Worm (Caenorhabditis elegans): ENCODE results near the gene aqp-5.

aqp-5 gene

DNA sequence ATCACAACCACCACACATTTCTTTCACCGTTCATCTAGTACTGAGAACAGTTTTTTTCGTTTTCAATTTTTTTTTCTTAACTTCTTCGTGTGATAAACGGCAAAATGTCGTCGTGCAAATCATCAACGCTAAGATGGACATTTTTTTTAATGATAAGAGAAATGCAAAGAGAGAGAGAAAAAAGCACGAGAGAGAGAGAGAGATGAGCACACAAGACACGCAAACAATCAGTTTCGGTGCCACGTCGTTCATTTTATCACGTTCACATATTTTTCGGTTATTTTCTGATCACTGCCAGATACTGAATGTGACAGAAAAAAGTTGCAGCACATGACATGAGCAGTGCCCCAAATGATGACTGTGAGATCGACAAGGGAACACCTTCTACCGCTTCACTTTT is 23.4 kb upstream of the aqp-5 start, which contains the start of gene egl-9 (continued):
- TF ChIP-seq D2030.7 (GFP tag; IDR thresholded peaks at IDR 0.05) = no peak
- no peak for TF ChIP-seq ceh-27 (GFP tag; optimal IDR thresholded peaks at IDR 0.05)
- TF ChIP-seq snpc-1.3 (tag; optimal IDR thresholded peaks at IDR 0.05; ENCODE audit: insufficient read depth) = no peak
- TF ChIP-seq bed-1 (GFP tag; IDR thresholded peaks at IDR 0.05) = no peak
- no peak for TF ChIP-seq unc-130 (GFP tag; optimal IDR thresholded peaks at IDR 0.05)
- TF ChIP-seq C17E4.6 (GFP tag; IDR thresholded peaks at IDR 0.05) = no peak
- TF ChIP-seq C06A6.2 (GFP tag; conservative IDR thresholded peaks at IDR 0.05) = no peak
- TF ChIP-seq lsy-27 (tag; optimal IDR thresholded peaks at IDR 0.05; ENCODE audit: borderline replicate concordance, insufficient read depth) = no peak
- TF ChIP-seq F37B4.10 (GFP tag; IDR thresholded peaks at IDR 0.05) = no peak
- no peak for TF ChIP-seq pha-4 (tag; optimal IDR thresholded peaks at IDR 0.05)
- no peak for TF ChIP-seq F55B11.4 (tag; optimal IDR thresholded peaks at IDR 0.05; ENCODE audit: borderline replicate concordance, insufficient read depth)
- no peak for TF ChIP-seq Y79H2A.3 (GFP tag; conservative IDR thresholded peaks at IDR 0.05)
- peak; percentile 9 for TF ChIP-seq ets-4 (GFP tag; optimal IDR thresholded peaks at IDR 0.05)
- TF ChIP-seq ceh-79 (tag; optimal IDR thresholded peaks at IDR 0.05) = no peak
- TF ChIP-seq F39B2.1 (GFP tag; IDR thresholded peaks at IDR 0.05) = no peak
- no peak for TF ChIP-seq mes-4 (tag; optimal IDR thresholded peaks at IDR 0.05)
- TF ChIP-seq die-1 (tag; optimal IDR thresholded peaks at IDR 0.05) = no peak
- no peak for TF ChIP-seq B0035.1 (tag; optimal IDR thresholded peaks at IDR 0.05)
- TF ChIP-seq ccch-3 (GFP tag; optimal IDR thresholded peaks at IDR 0.05) = no peak
- peak; percentile 13 for TF ChIP-seq lin-54 (GFP tag; optimal IDR thresholded peaks at IDR 0.05)
- TF ChIP-seq snpc-3.4 (tag; optimal IDR thresholded peaks at IDR 0.05) = no peak
- TF ChIP-seq egrh-3 (GFP tag; IDR thresholded peaks at IDR 0.05) = no peak
- no peak for TF ChIP-seq madf-10 (tag; optimal IDR thresholded peaks at IDR 0.05)
- TF ChIP-seq nfyb-1 (GFP tag; IDR thresholded peaks at IDR 0.05) = no peak; the same call in 1 of the 2 replicates
- no peak for TF ChIP-seq egl-44 (GFP tag; IDR thresholded peaks at IDR 0.05)
- peak; percentile 12; the same call in 1 of the 2 replicates for TF ChIP-seq K11D2.4 (GFP tag; IDR thresholded peaks at IDR 0.05)
- no peak for TF ChIP-seq madf-8 (GFP tag; conservative IDR thresholded peaks at IDR 0.05)
- TF ChIP-seq cebp-1 (GFP tag; IDR thresholded peaks at IDR 0.05) = no peak
- peak; percentile 27 for TF ChIP-seq cebp-1 (tag; optimal IDR thresholded peaks at IDR 0.05)
- peak; percentile 32 for TF ChIP-seq tbp1 (GFP tag; optimal IDR thresholded peaks at IDR 0.05)
- TF ChIP-seq ztf-28 (GFP tag; IDR thresholded peaks at IDR 0.05) = no peak
- no peak for TF ChIP-seq lsl-1 (GFP tag; optimal IDR thresholded peaks at IDR 0.05)
- TF ChIP-seq Y53F4B.3 (GFP tag; IDR thresholded peaks at IDR 0.05) = no peak
- TF ChIP-seq aptf-2 (GFP tag; conservative IDR thresholded peaks at IDR 0.05) = no peak
- no peak for TF ChIP-seq snpc-1.1 (tag; optimal IDR thresholded peaks at IDR 0.05; ENCODE audit: insufficient read depth)
- no peak for TF ChIP-seq F57C9.4 (tag; optimal IDR thresholded peaks at IDR 0.05)
- TF ChIP-seq dox-1 (GFP tag; IDR thresholded peaks at IDR 0.05) = peak; percentile 70
- no peak for TF ChIP-seq Y67H2A.10 (GFP tag; conservative IDR thresholded peaks at IDR 0.05)
- no peak for TF ChIP-seq F10E7.11 (tag; optimal IDR thresholded peaks at IDR 0.05)
- no peak for TF ChIP-seq pbrm-1 (GFP tag; IDR thresholded peaks at IDR 0.05)
- peak; percentile 86 for TF ChIP-seq nhr-80 (tag; optimal IDR thresholded peaks at IDR 0.05)
- no peak for TF ChIP-seq F57A8.1 (GFP tag; optimal IDR thresholded peaks at IDR 0.05)
- TF ChIP-seq F52B5.7 (tag; optimal IDR thresholded peaks at IDR 0.05) = no peak
- TF ChIP-seq hmg-1.2 (GFP tag; IDR thresholded peaks at IDR 0.05) = 0 out of 2 replicates have a peak, but pooled peaks have one; percentile 12
- no peak for TF ChIP-seq rcor-1 (GFP tag; IDR thresholded peaks at IDR 0.05)
- no peak for TF ChIP-seq T26A5.8 (tag; optimal IDR thresholded peaks at IDR 0.05)
- TF ChIP-seq hsf-1 (GFP tag; IDR thresholded peaks at IDR 0.05) = no peak
- no peak for TF ChIP-seq hrde-1 (tag; optimal IDR thresholded peaks at IDR 0.05; ENCODE audit: borderline replicate concordance)
- TF ChIP-seq tlf-1 (GFP tag; optimal IDR thresholded peaks at IDR 0.05) = no peak
